Worm (Caenorhabditis elegans) whole organism, young adult: ENCODE data around the gene tofu-1.

Experiments
- B0019.2 ChIP-seq: fragments of 200-800 bp; sonication (Bioruptor generic); conservative IDR thresholded peaks from 2 replicates; pipeline ENCODE4 v1.3.6; 2022; ENCODE audit warnings: missing genetic modification reagents, missing genetic modification characterization, missing compliant biosample characterization
- B0261.1 ChIP-seq: sonication (generic microtip); optimal IDR thresholded peaks from 2 replicates; lab custom pipeline; 2016; ENCODE audit warnings: mild to moderate bottlenecking, missing genetic modification characterization, moderate library complexity, missing compliant biosample characterization
- B0336.3 ChIP-seq: fragments of 200-800 bp; sonication (Bioruptor generic); IDR thresholded peaks from 2 replicates; pipeline ENCODE4 v1.3.6; 2022; ENCODE audit warnings: missing genetic modification characterization, missing compliant biosample characterization
- C17E4.6 ChIP-seq: fragments of 200-800 bp; sonication (Bioruptor generic); IDR thresholded peaks from 2 replicates; pipeline ENCODE4 v1.3.6; 2022; ENCODE audit warnings: missing genetic modification reagents, missing genetic modification characterization, missing compliant biosample characterization
- F10E7.11 ChIP-seq: sonication (generic microtip); optimal IDR thresholded peaks from 2 replicates; lab custom pipeline; 2017; ENCODE audit warnings: mild to moderate bottlenecking, missing genetic modification characterization, moderate library complexity, missing compliant biosample characterization
- F23B12.7 ChIP-seq: sonication (generic microtip); optimal IDR thresholded peaks from 2 replicates; lab custom pipeline; 2017; ENCODE audit warnings: missing genetic modification characterization, mild to moderate bottlenecking, missing compliant biosample characterization, antibody characterized with exemption, moderate library complexity; ENCODE audit not compliant: insufficient read depth
- F33H1.4 ChIP-seq: fragments of 200-800 bp; sonication (Bioruptor generic); IDR thresholded peaks from 2 replicates; pipeline ENCODE4 v1.3.6; 2022; ENCODE audit warnings: missing genetic modification reagents, missing genetic modification characterization, missing compliant biosample characterization
- F55B11.4 ChIP-seq: sonication (generic microtip); optimal IDR thresholded peaks from 2 replicates; lab custom pipeline; 2016; ENCODE audit warnings: missing compliant biosample characterization, missing genetic modification characterization, borderline replicate concordance; ENCODE audit not compliant: insufficient read depth
- F57C9.4 ChIP-seq: sonication (generic microtip); optimal IDR thresholded peaks from 2 replicates; lab custom pipeline; 2017; ENCODE audit warnings: mild to moderate bottlenecking, missing genetic modification characterization, missing compliant biosample characterization
- Y53G8AR.9 ChIP-seq: fragments of 200-800 bp; sonication (Bioruptor generic); conservative IDR thresholded peaks from 2 replicates; pipeline ENCODE4 v1.3.6; 2022; ENCODE audit warnings: missing genetic modification reagents, missing genetic modification characterization, missing compliant biosample characterization
- Y56A3A.18 ChIP-seq: fragments of 200-800 bp; sonication (Bioruptor generic); IDR thresholded peaks from 2 replicates; pipeline ENCODE4 v1.3.6; 2022; ENCODE audit warnings: missing genetic modification reagents, missing genetic modification characterization, missing compliant biosample characterization
- Y67H2A.10 ChIP-seq: fragments of 200-800 bp; sonication (Bioruptor generic); conservative IDR thresholded peaks from 2 replicates; pipeline ENCODE4 v1.3.6; 2022; ENCODE audit warnings: missing genetic modification reagents, missing genetic modification characterization, missing compliant biosample characterization
- Y79H2A.3 ChIP-seq: fragments of 200-800 bp; sonication (Bioruptor generic); conservative IDR thresholded peaks from 2 replicates; pipeline ENCODE4 v1.3.6; 2022; ENCODE audit warnings: missing genetic modification reagents, missing genetic modification characterization, missing compliant biosample characterization
- Y95B8A.8 ChIP-seq: fragments of 200-800 bp; sonication (Bioruptor generic); IDR thresholded peaks from 2 replicates; pipeline ENCODE4 v1.3.6; 2022; ENCODE audit warnings: missing genetic modification reagents, missing genetic modification characterization, missing compliant biosample characterization
- ZK185.1 ChIP-seq: sonication (generic microtip); optimal IDR thresholded peaks from 2 replicates; lab custom pipeline; 2016; ENCODE audit warnings: mild to moderate bottlenecking, missing genetic modification characterization, missing compliant biosample characterization; ENCODE audit not compliant: poor library complexity, severe bottlenecking
- aptf-3 ChIP-seq: fragments of 200-800 bp; sonication (Bioruptor generic); IDR thresholded peaks from 2 replicates; pipeline ENCODE4 v1.3.6; 2022; ENCODE audit warnings: missing genetic modification characterization, missing compliant biosample characterization
- atf-7 ChIP-seq: sonication (generic microtip); optimal IDR thresholded peaks from 2 replicates; lab custom pipeline; 2017; ENCODE audit warnings: mild to moderate bottlenecking, missing genetic modification characterization, missing compliant biosample characterization
- bed-1 ChIP-seq: fragments of 200-800 bp; sonication (Bioruptor generic); IDR thresholded peaks from 2 replicates; pipeline ENCODE4 v1.3.6; 2022; ENCODE audit warnings: missing genetic modification reagents, missing genetic modification characterization, missing compliant biosample characterization
- cebp-1 ChIP-seq, 2 experiments: fragments of 200-800 bp in 1 of 2; sonication (Bioruptor generic) in 1 of 2; sonication (generic microtip) in 1 of 2; IDR thresholded peaks in 1 of 2; optimal IDR thresholded peaks in 1 of 2; 2 replicates each; pipeline versions ENCODE4 v1.3.6 to Lab custom; 2017 to 2022; ENCODE audit warnings: missing compliant biosample characterization in 2 of 2, missing genetic modification characterization in 2 of 2, mild to moderate bottlenecking in 1 of 2, missing genetic modification reagents in 1 of 2, moderate library complexity in 1 of 2
- cebp-2 ChIP-seq: fragments of 200-800 bp; sonication (Bioruptor generic); IDR thresholded peaks from 2 replicates; pipeline ENCODE4 v1.3.6; 2022; ENCODE audit warnings: missing genetic modification characterization, missing compliant biosample characterization
- ceh-27 ChIP-seq: fragments of 200-800 bp; sonication (Bioruptor generic); optimal IDR thresholded peaks from 2 replicates; lab custom pipeline; 2018; ENCODE audit warnings: mild to moderate bottlenecking, missing genetic modification characterization, moderate library complexity, missing compliant biosample characterization
- ceh-40 ChIP-seq: fragments of 200-800 bp; sonication (Bioruptor generic); IDR thresholded peaks from 2 replicates; pipeline ENCODE4 v1.3.6; 2022; ENCODE audit warnings: missing genetic modification characterization, missing compliant biosample characterization
- ceh-91 ChIP-seq: fragments of 200-800 bp; sonication (Bioruptor generic); IDR thresholded peaks from 2 replicates; pipeline ENCODE4 v1.3.6; 2022; ENCODE audit warnings: missing genetic modification reagents, missing genetic modification characterization, missing compliant biosample characterization
- die-1 ChIP-seq: sonication (generic microtip); optimal IDR thresholded peaks from 2 replicates; lab custom pipeline; 2016; ENCODE audit warnings: missing genotype, mild to moderate bottlenecking, missing genetic modification characterization, missing compliant biosample characterization
- ekl-4 ChIP-seq: fragments of 200-800 bp; sonication (Bioruptor generic); IDR thresholded peaks from 2 replicates; pipeline ENCODE4 v1.3.6; 2022; ENCODE audit warnings: missing genetic modification reagents, missing genetic modification characterization, missing compliant biosample characterization
- fkh-3 ChIP-seq: sonication (generic microtip); optimal IDR thresholded peaks from 2 replicates; lab custom pipeline; 2016; ENCODE audit warnings: mild to moderate bottlenecking, missing genetic modification characterization, missing compliant biosample characterization
- gei-17 ChIP-seq: fragments of 200-800 bp; sonication (Bioruptor generic); optimal IDR thresholded peaks from 2 replicates; lab custom pipeline; 2018; ENCODE audit warnings: mild to moderate bottlenecking, missing genetic modification characterization, missing compliant biosample characterization
- him-1 ChIP-seq: sonication (generic microtip); optimal IDR thresholded peaks from 2 replicates; lab custom pipeline; 2016; ENCODE audit warnings: missing genotype, missing genetic modification reagents, missing genetic modification characterization, missing compliant biosample characterization
- hmg-1.2 ChIP-seq: fragments of 200-800 bp; sonication (Bioruptor generic); IDR thresholded peaks from 2 replicates; pipeline ENCODE4 v1.3.6; 2022; ENCODE audit warnings: missing genetic modification reagents, missing genetic modification characterization, missing compliant biosample characterization
- hsf-1 ChIP-seq: fragments of 200-800 bp; sonication (Bioruptor generic); IDR thresholded peaks from 2 replicates; pipeline ENCODE4 v1.3.6; 2022; ENCODE audit warnings: missing genetic modification reagents, missing genetic modification characterization, missing compliant biosample characterization
- lin-54 ChIP-seq: fragments of 200-800 bp; sonication (Bioruptor generic); optimal IDR thresholded peaks from 2 replicates; lab custom pipeline; 2018; ENCODE audit warnings: mild to moderate bottlenecking, missing genetic modification characterization, missing compliant biosample characterization
- lir-1 ChIP-seq: fragments of 200-800 bp; sonication (Bioruptor generic); conservative IDR thresholded peaks from 2 replicates; pipeline ENCODE4 v1.3.6; 2022; ENCODE audit warnings: missing genetic modification reagents, missing genetic modification characterization, missing compliant biosample characterization
- madf-6 ChIP-seq: fragments of 200-800 bp; sonication (Bioruptor generic); IDR thresholded peaks from 2 replicates; pipeline ENCODE4 v1.3.6; 2022; ENCODE audit warnings: missing genetic modification reagents, missing genetic modification characterization, missing compliant biosample characterization
- mes-4 ChIP-seq: sonication (generic microtip); optimal IDR thresholded peaks from 2 replicates; lab custom pipeline; 2016; ENCODE audit warnings: missing genotype, missing genetic modification characterization, missing compliant biosample characterization
- nfyb-1 ChIP-seq: fragments of 200-800 bp; sonication (Bioruptor generic); IDR thresholded peaks from 2 replicates; pipeline ENCODE4 v1.3.6; 2022; ENCODE audit warnings: missing genetic modification reagents, missing genetic modification characterization, missing compliant biosample characterization
- nhr-27 ChIP-seq: fragments of 200-800 bp; sonication (Bioruptor generic); optimal IDR thresholded peaks from 2 replicates; lab custom pipeline; 2018; ENCODE audit warnings: mild to moderate bottlenecking, missing genetic modification characterization, moderate library complexity, missing compliant biosample characterization
- nhr-90 ChIP-seq: sonication (generic microtip); optimal IDR thresholded peaks from 2 replicates; lab custom pipeline; 2016; ENCODE audit warnings: missing genotype, mild to moderate bottlenecking, missing genetic modification characterization, missing compliant biosample characterization
- pbrm-1 ChIP-seq: fragments of 200-800 bp; sonication (Bioruptor generic); IDR thresholded peaks from 2 replicates; pipeline ENCODE4 v1.3.6; 2022; ENCODE audit warnings: missing genetic modification reagents, missing genetic modification characterization, missing compliant biosample characterization
- rcor-1 ChIP-seq: fragments of 200-800 bp; sonication (Bioruptor generic); IDR thresholded peaks from 2 replicates; pipeline ENCODE4 v1.3.6; 2022; ENCODE audit warnings: missing genetic modification reagents, missing genetic modification characterization, missing compliant biosample characterization
- sdz-38 ChIP-seq: sonication (generic microtip); optimal IDR thresholded peaks from 2 replicates; lab custom pipeline; 2016; ENCODE audit warnings: missing genotype, missing genetic modification characterization, missing compliant biosample characterization
- snpc-1.1 ChIP-seq: sonication (generic microtip); optimal IDR thresholded peaks from 2 replicates; lab custom pipeline; 2017; ENCODE audit warnings: missing genetic modification characterization, mild to moderate bottlenecking, missing compliant biosample characterization, antibody characterized with exemption, moderate library complexity, missing genotype, missing genetic modification reagents; ENCODE audit not compliant: insufficient read depth
- ztf-26 ChIP-seq: sonication (generic microtip); optimal IDR thresholded peaks from 2 replicates; lab custom pipeline; 2017; ENCODE audit warnings: missing genetic modification characterization, missing compliant biosample characterization

Gene tofu-1

ce11 chrV:9978425-9978824, 2.5 kb upstream of the tofu-1 start (continued):
- no peak for TF ChIP-seq him-1
- TF ChIP-seq die-1 (tag; lab: Kevin White, UChicago), result peak; percentile 23
- no peak for TF ChIP-seq aptf-3
- TF ChIP-seq fkh-3 (tag; lab: Kevin White, UChicago), result no peak
- TF ChIP-seq F33H1.4 (GFP tag; lab: Robert Waterston, UW), result no peak
- no peak for TF ChIP-seq mes-4 (tag; lab: Kevin White, UChicago)
- TF ChIP-seq Y67H2A.10, result no peak
- no peak for TF ChIP-seq ztf-26
- TF ChIP-seq nhr-90 (tag; lab: Kevin White, UChicago), result no peak
- no peak for TF ChIP-seq ceh-40
- no peak for TF ChIP-seq bed-1 (GFP tag; lab: Robert Waterston, UW)
- TF ChIP-seq Y53G8AR.9, result 0 out of 2 replicates have a peak, but pooled peaks have one; percentile 14
- TF ChIP-seq C17E4.6 (GFP tag; lab: Robert Waterston, UW), result peak; percentile 62; the same call in 1 of the 2 replicates
- no peak for TF ChIP-seq lin-54 (GFP tag; lab: Kevin White, UChicago)
- 0 out of 2 replicates have a peak, but pooled peaks have one; percentile 47 for TF ChIP-seq nfyb-1
- TF ChIP-seq pbrm-1, result peak; percentile 58; the same call in 1 of the 2 replicates
- TF ChIP-seq atf-7 (tag; lab: Kevin White, UChicago), result peak; percentile 28
- TF ChIP-seq gei-17 (GFP tag; lab: Kevin White, UChicago), result no peak
- TF ChIP-seq F23B12.7 (tag; lab: Kevin White, UChicago), result no peak
- TF ChIP-seq hsf-1 (GFP tag; lab: Robert Waterston, UW), result peak; percentile 71; the same call in 1 of the 2 replicates
- TF ChIP-seq Y95B8A.8 (GFP tag; lab: Robert Waterston, UW), result no peak
- no peak for TF ChIP-seq B0019.2 (GFP tag; lab: Robert Waterston, UW)
- TF ChIP-seq ceh-27 (GFP tag; lab: Kevin White, UChicago), result peak; percentile 39
- TF ChIP-seq sdz-38 (tag; lab: Kevin White, UChicago), result no peak
- no peak for TF ChIP-seq cebp-2

- TF ChIP-seq madf-6 (peak; percentile 14; the same call in 1 of the 2 replicates), hmg-1.2 (GFP tag; lab: Robert Waterston, UW) (no peak), hsf-1 (GFP tag; lab: Robert Waterston, UW) (peak; percentile 27; the same call in 1 of the 2 replicates), F57C9.4 (no peak), bed-1 (GFP tag; lab: Robert Waterston, UW) (no peak), snpc-1.1 (no peak), die-1 (tag; lab: Kevin White, UChicago) (no peak)
These were observed 1.6 kb downstream of the tofu-1 start, which contains the start of gene C27H6.9 for ce11 chrV:9982568-9982967. C27H6.9 (plus strand) TSS chrV:9982868.

ce11 chrV:9983529-9983928, 2.6 kb downstream of the tofu-1 start:
- peak; percentile 46; the same call in 1 of the 2 replicates for TF ChIP-seq nfyb-1
- TF ChIP-seq hsf-1 (GFP tag; lab: Robert Waterston, UW), result peak; percentile 41; the same call in 1 of the 2 replicates
- no peak for TF ChIP-seq cebp-1 (GFP tag; IDR thresholded peaks at IDR 0.05; lab: Robert Waterston, UW)
- TF ChIP-seq cebp-1 (tag; optimal IDR thresholded peaks at IDR 0.05; lab: Kevin White, UChicago), result peak; percentile 7
- no peak for TF ChIP-seq F55B11.4 (tag; lab: Kevin White, UChicago)
- TF ChIP-seq ZK185.1 (tag; lab: Kevin White, UChicago), result no peak
- TF ChIP-seq lir-1 (GFP tag; lab: Robert Waterston, UW), result no peak
- 0 out of 2 replicates have a peak, but pooled peaks have one; percentile 11 for TF ChIP-seq rcor-1 (GFP tag; lab: Robert Waterston, UW)
- TF ChIP-seq ceh-91 (GFP tag; lab: Robert Waterston, UW), result no peak
- TF ChIP-seq him-1, result no peak
- 0 out of 2 replicates have a peak, but pooled peaks have one; percentile 19 for TF ChIP-seq B0336.3 (GFP tag; lab: Robert Waterston, UW)
- TF ChIP-seq sdz-38 (tag; lab: Kevin White, UChicago), result no peak
- TF ChIP-seq Y56A3A.18, result peak; percentile 41; the same call in 1 of the 2 replicates
- 0 out of 2 replicates have a peak, but pooled peaks have one; percentile 8 for TF ChIP-seq ekl-4
- no peak for TF ChIP-seq F10E7.11 (tag; lab: Kevin White, UChicago)
- no peak for TF ChIP-seq Y95B8A.8 (GFP tag; lab: Robert Waterston, UW)
- TF ChIP-seq C17E4.6 (GFP tag; lab: Robert Waterston, UW), result no peak
- no peak for TF ChIP-seq B0261.1
- 0 out of 2 replicates have a peak, but pooled peaks have one; percentile 25 for TF ChIP-seq Y79H2A.3
- TF ChIP-seq bed-1 (GFP tag; lab: Robert Waterston, UW), result no peak
- TF ChIP-seq nhr-27 (tag; lab: Kevin White, UChicago), result no peak
